Worm (Caenorhabditis elegans): Measurements from ENCODE around the gene eat-17.

The eat-17 gene

ce11 chrX:16445793-16446248, 29.2 kb upstream of the eat-17 start, which contains the start of gene twf-2 (continued):
- TF ChIP-seq hlh-8 (tag; optimal IDR thresholded peaks at IDR 0.05) (peak; percentile 35), hlh-30 (tag; optimal IDR thresholded peaks at IDR 0.05; ENCODE audit: insufficient read depth) (peak; percentile 84), hlh-6 (tag; optimal IDR thresholded peaks at IDR 0.05) (peak; percentile 38), Y22D7AL.16 (tag; optimal IDR thresholded peaks at IDR 0.05) (no peak)

- TF ChIP-seq pqm-1 (tag; optimal IDR thresholded peaks at IDR 0.05) (no peak), sdc-2 (tag; optimal IDR thresholded peaks at IDR 0.05) (no peak), elt-4 (tag; optimal IDR thresholded peaks at IDR 0.05) (no peak), rnt-1 (tag; optimal IDR thresholded peaks at IDR 0.05) (no peak), syd-9 (tag; optimal IDR thresholded peaks at IDR 0.05) (no peak), ceh-48 (tag; optimal IDR thresholded peaks at IDR 0.05) (no peak), ceh-14 (tag; optimal IDR thresholded peaks at IDR 0.05) (no peak), odd-2 (tag; optimal IDR thresholded peaks at IDR 0.05) (no peak), pha-2 (tag; optimal IDR thresholded peaks at IDR 0.05) (no peak), ceh-31 (tag; optimal IDR thresholded peaks at IDR 0.05) (no peak), ahr-1 (tag; optimal IDR thresholded peaks at IDR 0.05) (no peak), sox-2 (GFP tag; IDR thresholded peaks at IDR 0.05) (no peak), zip-5 (tag; optimal IDR thresholded peaks at IDR 0.05) (no peak), ceh-19 (GFP tag; optimal IDR thresholded peaks at IDR 0.05) (no peak), pag-3 (tag; optimal IDR thresholded peaks at IDR 0.05; ENCODE audit: borderline replicate concordance) (no peak), fax-1 (tag; optimal IDR thresholded peaks at IDR 0.05) (no peak), fkh-6 (tag; optimal IDR thresholded peaks at IDR 0.05) (no peak), fkh-10 (GFP tag; optimal IDR thresholded peaks at IDR 0.05) (no peak), ama-1 (optimal IDR thresholded peaks at IDR 0.05) (no peak), K09A11.1 (tag; optimal IDR thresholded peaks at IDR 0.05; ENCODE audit: insufficient read depth) (no peak)
These were observed 27.0 kb upstream of the eat-17 start for ce11 chrX:16443657-16444056.

- no peak for TF ChIP-seq hlh-30 (tag; optimal IDR thresholded peaks at IDR 0.05; ENCODE audit: insufficient read depth)
- no peak for TF ChIP-seq tbx-7 (tag; optimal IDR thresholded peaks at IDR 0.05)
- no peak for TF ChIP-seq ztf-16 (tag; optimal IDR thresholded peaks at IDR 0.05)
These were observed 24.3 kb upstream of the eat-17 start for ce11 chrX:16440949-16441348.

- TF ChIP-seq che-1 (tag; optimal IDR thresholded peaks at IDR 0.05): no peak
- TF ChIP-seq nhr-11 (tag; optimal IDR thresholded peaks at IDR 0.05): no peak
- TF ChIP-seq Y22D7AL.16 (tag; optimal IDR thresholded peaks at IDR 0.05): no peak
- no peak for TF ChIP-seq ceh-45 (GFP tag; IDR thresholded peaks at IDR 0.05)
- TF ChIP-seq ceh-34 (tag; optimal IDR thresholded peaks at IDR 0.05): no peak
- TF ChIP-seq pqm-1 (tag; optimal IDR thresholded peaks at IDR 0.05): no peak
- TF ChIP-seq odd-2 (tag; optimal IDR thresholded peaks at IDR 0.05): no peak
- no peak for TF ChIP-seq ets-4 (tag; optimal IDR thresholded peaks at IDR 0.05)
- TF ChIP-seq pha-2 (tag; optimal IDR thresholded peaks at IDR 0.05): no peak
- no peak for TF ChIP-seq ceh-2 (tag; optimal IDR thresholded peaks at IDR 0.05)
- no peak for TF ChIP-seq zip-5 (tag; optimal IDR thresholded peaks at IDR 0.05)
- no peak for TF ChIP-seq ceh-18 (tag; optimal IDR thresholded peaks at IDR 0.05)
- no peak for TF ChIP-seq gmeb-2 (tag; optimal IDR thresholded peaks at IDR 0.05)
- no peak for TF ChIP-seq ama-1 (optimal IDR thresholded peaks at IDR 0.05)
- no peak for TF ChIP-seq lin-11 (tag; optimal IDR thresholded peaks at IDR 0.05)
- TF ChIP-seq hlh-13 (GFP tag; optimal IDR thresholded peaks at IDR 0.05): no peak
- TF ChIP-seq mec-3 (tag; optimal IDR thresholded peaks at IDR 0.05; ENCODE audit: borderline replicate concordance): no peak
- TF ChIP-seq dve-1 (tag; optimal IDR thresholded peaks at IDR 0.05): no peak
- no peak for TF ChIP-seq ceh-24 (tag; optimal IDR thresholded peaks at IDR 0.05)
- no peak for TF ChIP-seq lim-6 (tag; optimal IDR thresholded peaks at IDR 0.05)
These were observed 15.5 kb upstream of the eat-17 start, which contains the start of gene F38E9.6 for ce11 chrX:16432143-16432542. TSS of gene F38E9.6 (plus strand) at chrX:16432443.
